Fruit fly (Drosophila melanogaster) whole organism, embryonic: ENCODE results near the gene Pp2A-29B.

ENCODE experiments used
- B-H1 ChIP-seq: fragments of 200-800 bp; sonication (Bioruptor generic); IDR thresholded peaks from 3 replicates; pipeline ENCODE4 v1.3.6; 2022; ENCODE audit warnings: missing biosample characterization, missing genetic modification characterization
- Bteb2 ChIP-seq: fragments of 200-800 bp; sonication (Bioruptor generic); optimal IDR thresholded peaks from 2 replicates; lab custom pipeline; 2016; ENCODE audit warnings: missing biosample characterization, missing genetic modification characterization
- C15 ChIP-seq: fragments of 200-800 bp; sonication (Bioruptor generic); IDR thresholded peaks from 3 replicates; pipeline ENCODE4 v1.3.6; 2022; ENCODE audit warnings: missing biosample characterization, missing genetic modification characterization
- CG10267 ChIP-seq: fragments of 200-800 bp; sonication (Bioruptor generic); optimal IDR thresholded peaks from 2 replicates; lab custom pipeline; 2018; ENCODE audit warnings: missing biosample characterization, mild to moderate bottlenecking, missing genetic modification characterization, moderate library complexity
- CG11093 ChIP-seq: fragments of 200-800 bp; sonication (Bioruptor generic); IDR thresholded peaks from 3 replicates; pipeline ENCODE4 v1.3.6; 2022; ENCODE audit warnings: missing biosample characterization, missing genetic modification characterization
- CG15696 ChIP-seq: fragments of 200-800 bp; sonication (Bioruptor generic); optimal IDR thresholded peaks from 2 replicates; lab custom pipeline; 2019; ENCODE audit warnings: missing biosample characterization, mild to moderate bottlenecking, missing genetic modification characterization, moderate library complexity
- CG17359 ChIP-seq: fragments of 200-800 bp; sonication (Bioruptor generic); optimal IDR thresholded peaks from 3 replicates; lab custom pipeline; 2018; ENCODE audit warnings: missing biosample characterization, mild to moderate bottlenecking, missing genetic modification characterization, moderate library complexity
- CG2120 ChIP-seq: fragments of 200-800 bp; sonication (Bioruptor generic); optimal IDR thresholded peaks from 3 replicates; lab custom pipeline; 2016; ENCODE audit warnings: missing biosample characterization, missing genetic modification characterization
- CG2202 ChIP-seq: fragments of 200-800 bp; sonication (Bioruptor generic); optimal IDR thresholded peaks from 2 replicates; lab custom pipeline; 2018; ENCODE audit warnings: missing biosample characterization, mild to moderate bottlenecking, missing genetic modification characterization
- CG5180 ChIP-seq: fragments of 200-800 bp; sonication (Bioruptor generic); optimal IDR thresholded peaks from 3 replicates; lab custom pipeline; 2017; ENCODE audit warnings: missing biosample characterization, missing genetic modification characterization, mild to moderate bottlenecking, moderate library complexity, missing genetic modification reagents
- CG5953 ChIP-seq: fragments of 200-800 bp; sonication (Bioruptor generic); IDR thresholded peaks from 2 replicates; pipeline ENCODE4 v1.3.6; 2022; ENCODE audit warnings: missing biosample characterization, missing genetic modification characterization
- CG8924 ChIP-seq: fragments of 200-800 bp; optimal IDR thresholded peaks from 3 replicates; lab custom pipeline; 2019; ENCODE audit warnings: missing biosample characterization, mild to moderate bottlenecking, missing genetic modification characterization, moderate library complexity
- CG9215 ChIP-seq: fragments of 200-800 bp; sonication (Bioruptor generic); IDR thresholded peaks from 2 replicates; pipeline ENCODE4 v1.3.6; 2022; ENCODE audit warnings: missing biosample characterization, missing genetic modification characterization
- CG9437 ChIP-seq: fragments of 200-800 bp; sonication (Bioruptor generic); optimal IDR thresholded peaks from 2 replicates; lab custom pipeline; 2018; ENCODE audit warnings: missing biosample characterization, mild to moderate bottlenecking, missing genetic modification characterization
- CG9932 ChIP-seq: fragments of 200-800 bp; sonication (Bioruptor generic); IDR thresholded peaks from 2 replicates; pipeline ENCODE4 v1.3.6; 2022; ENCODE audit warnings: missing biosample characterization, missing genetic modification characterization
- Camta ChIP-seq: fragments of 200-800 bp; sonication (Bioruptor generic); optimal IDR thresholded peaks from 2 replicates; lab custom pipeline; 2016; ENCODE audit warnings: missing biosample characterization, missing genetic modification characterization
- D ChIP-seq, 2 experiments: fragments of 200-800 bp in 1 of 2; fragments of >200 bp in 1 of 2; sonication (Bioruptor generic) in 1 of 2; optimal IDR thresholded peaks; 2 replicates in 1 of 2; 3 replicates in 1 of 2; lab custom pipeline; 2017; ENCODE audit warnings: mild to moderate bottlenecking in 1 of 2, missing biosample characterization in 1 of 2, missing genetic modification characterization in 1 of 2, missing genetic modification reagents in 1 of 2
- Dip2 ChIP-seq: fragments of 200-800 bp; sonication (Bioruptor generic); IDR thresholded peaks from 2 replicates; pipeline ENCODE4 v1.3.6; 2022; ENCODE audit warnings: missing biosample characterization, missing genetic modification characterization
- E2f1 ChIP-seq: fragments of 200-800 bp; sonication (Bioruptor generic); IDR thresholded peaks from 2 replicates; pipeline ENCODE4 v1.3.6; 2022; ENCODE audit warnings: missing biosample characterization, missing genetic modification characterization
- ERR ChIP-seq: fragments of 200-800 bp; sonication (Bioruptor generic); optimal IDR thresholded peaks from 2 replicates; lab custom pipeline; 2016; ENCODE audit warnings: missing biosample characterization, missing genetic modification characterization
- Ets65A ChIP-seq: fragments of 200-800 bp; sonication (Bioruptor generic); peaks from one replicate; lab custom pipeline; 2016; ENCODE audit warnings: missing biosample characterization, missing genetic modification characterization
- H15 ChIP-seq: fragments of 200-800 bp; sonication (Bioruptor generic); IDR thresholded peaks from 3 replicates; pipeline ENCODE4 v1.3.6; 2022; ENCODE audit warnings: missing biosample characterization, missing genetic modification characterization
- HLHmδ ChIP-seq: fragments of 200-800 bp; sonication (Bioruptor generic); optimal IDR thresholded peaks from 2 replicates; lab custom pipeline; 2018; ENCODE audit warnings: missing biosample characterization, mild to moderate bottlenecking, missing genetic modification characterization, moderate library complexity
- Lim3 ChIP-seq: fragments of 200-800 bp; sonication (Bioruptor generic); IDR thresholded peaks from 2 replicates; pipeline ENCODE4 v1.3.6; 2022; ENCODE audit warnings: missing biosample characterization, missing genetic modification characterization
- Poxn ChIP-seq: fragments of 200-800 bp; sonication (Bioruptor generic); IDR thresholded peaks from 2 replicates; pipeline ENCODE4 v1.3.6; 2022; ENCODE audit warnings: missing biosample characterization, missing genetic modification characterization
- Sry-δ ChIP-seq: fragments of 200-800 bp; sonication (Bioruptor generic); optimal IDR thresholded peaks from 2 replicates; lab custom pipeline; 2016; ENCODE audit warnings: missing biosample characterization, missing genetic modification characterization
- amos ChIP-seq: fragments of 200-800 bp; sonication (Bioruptor generic); IDR thresholded peaks from 2 replicates; pipeline ENCODE4 v1.3.6; 2022; ENCODE audit warnings: missing biosample characterization, missing genetic modification characterization; ENCODE audit not compliant: partially characterized antibody
- cg ChIP-seq: fragments of 200-800 bp; sonication (Bioruptor generic); optimal IDR thresholded peaks from 3 replicates; lab custom pipeline; 2019; ENCODE audit warnings: missing biosample characterization, mild to moderate bottlenecking, missing genetic modification characterization, moderate library complexity
- ci ChIP-seq: fragments of 200-800 bp; sonication (Bioruptor generic); IDR thresholded peaks from 3 replicates; pipeline ENCODE4 v1.3.6; 2022; ENCODE audit warnings: missing biosample characterization, missing genetic modification characterization
- dpn ChIP-seq, 2 experiments: fragments of 200-800 bp; sonication (Bioruptor generic); optimal IDR thresholded peaks; 3 replicates each; lab custom pipeline; 2016; ENCODE audit warnings: missing biosample characterization in 2 of 2, missing genetic modification characterization in 2 of 2
- gsb-n ChIP-seq: fragments of 200-800 bp; sonication (Bioruptor generic); optimal IDR thresholded peaks from 3 replicates; lab custom pipeline; 2018; ENCODE audit warnings: missing biosample characterization, mild to moderate bottlenecking, missing genetic modification characterization
- h ChIP-seq: fragments of >200 bp; optimal IDR thresholded peaks from 2 replicates; lab custom pipeline; 2017
- hbn ChIP-seq: fragments of 200-800 bp; sonication (Bioruptor generic); IDR thresholded peaks from 2 replicates; pipeline ENCODE4 v1.3.6; 2022; ENCODE audit warnings: missing biosample characterization, missing genetic modification characterization; ENCODE audit not compliant: partially characterized antibody
- ken ChIP-seq: fragments of 200-800 bp; sonication (Bioruptor generic); IDR thresholded peaks from 3 replicates; pipeline ENCODE4 v1.3.6; 2022; ENCODE audit warnings: missing biosample characterization, missing genetic modification characterization
- lov ChIP-seq, 2 experiments: fragments of 200-800 bp in 1 of 2; fragments of >200 bp in 1 of 2; sonication (Bioruptor generic) in 1 of 2; IDR thresholded peaks in 1 of 2; optimal IDR thresholded peaks in 1 of 2; 2 replicates in 1 of 2; 3 replicates in 1 of 2; pipeline versions ENCODE4 v1.3.6 to Lab custom; 2017 to 2022; ENCODE audit warnings: missing biosample characterization in 1 of 2, missing genetic modification characterization in 1 of 2
- mirr ChIP-seq: fragments of 200-800 bp; sonication (Bioruptor generic); optimal IDR thresholded peaks from 3 replicates; lab custom pipeline; 2018; ENCODE audit warnings: missing biosample characterization, mild to moderate bottlenecking, missing genetic modification characterization
- mld ChIP-seq: fragments of 200-800 bp; sonication (Bioruptor generic); IDR thresholded peaks from 3 replicates; pipeline ENCODE4 v1.3.6; 2022; ENCODE audit warnings: missing biosample characterization, missing genetic modification characterization; ENCODE audit not compliant: partially characterized antibody
- nerfin-1 ChIP-seq: fragments of 200-800 bp; sonication (Bioruptor generic); optimal IDR thresholded peaks from 3 replicates; lab custom pipeline; 2019; ENCODE audit warnings: missing biosample characterization, mild to moderate bottlenecking, missing genetic modification characterization, moderate library complexity
- onecut ChIP-seq: fragments of 200-800 bp; sonication (Bioruptor generic); IDR thresholded peaks from 2 replicates; pipeline ENCODE4 v1.3.6; 2022; ENCODE audit warnings: missing biosample characterization, missing genetic modification characterization
- pho ChIP-seq: fragments of 200-800 bp; sonication (Bioruptor generic); optimal IDR thresholded peaks from 2 replicates; lab custom pipeline; 2016; ENCODE audit warnings: missing biosample characterization, missing genetic modification characterization
- prd ChIP-seq, 3 experiments: fragments of >200 bp in 2 of 3; fragments of 200-800 bp in 1 of 3; sonication (Bioruptor generic) in 1 of 3; optimal IDR thresholded peaks in 2 of 3; IDR thresholded peaks in 1 of 3; 2 replicates in 2 of 3; 3 replicates in 1 of 3; pipeline versions ENCODE4 v1.3.6 to Lab custom; 2017 to 2022; ENCODE audit warnings: missing biosample characterization in 1 of 3, missing genetic modification characterization in 1 of 3
- psq ChIP-seq: fragments of 200-800 bp; sonication (Bioruptor generic); optimal IDR thresholded peaks from 2 replicates; lab custom pipeline; 2017; ENCODE audit warnings: missing biosample characterization, missing genetic modification characterization
- ranshi ChIP-seq: fragments of 200-800 bp; sonication (Bioruptor generic); IDR thresholded peaks from 2 replicates; pipeline ENCODE4 v1.3.6; 2022; ENCODE audit warnings: missing biosample characterization, missing genetic modification characterization
- schlank ChIP-seq: fragments of 200-800 bp; sonication (Bioruptor generic); optimal IDR thresholded peaks from 2 replicates; lab custom pipeline; 2018; ENCODE audit warnings: missing biosample characterization, mild to moderate bottlenecking, missing genetic modification characterization
- sob ChIP-seq: fragments of 200-800 bp; sonication (Bioruptor generic); IDR thresholded peaks from 2 replicates; pipeline ENCODE4 v1.3.6; 2022; ENCODE audit warnings: missing biosample characterization, missing genetic modification characterization
- tin ChIP-seq: fragments of 200-800 bp; sonication (Bioruptor generic); optimal IDR thresholded peaks from 3 replicates; lab custom pipeline; 2016; ENCODE audit warnings: missing biosample characterization, missing genetic modification characterization
- unpg ChIP-seq: fragments of 200-800 bp; sonication (Bioruptor generic); optimal IDR thresholded peaks from 3 replicates; lab custom pipeline; 2018; ENCODE audit warnings: missing biosample characterization, mild to moderate bottlenecking, missing genetic modification characterization, moderate library complexity
- usp ChIP-seq: fragments of >200 bp; optimal IDR thresholded peaks from 2 replicates; lab custom pipeline; 2017; ENCODE audit warnings: missing biosample characterization, missing genetic modification characterization
- zf30C ChIP-seq: fragments of 200-800 bp; sonication (Bioruptor generic); optimal IDR thresholded peaks from 3 replicates; lab custom pipeline; 2018; ENCODE audit warnings: missing biosample characterization, mild to moderate bottlenecking, missing genetic modification characterization

The Pp2A-29B gene

DNA sequence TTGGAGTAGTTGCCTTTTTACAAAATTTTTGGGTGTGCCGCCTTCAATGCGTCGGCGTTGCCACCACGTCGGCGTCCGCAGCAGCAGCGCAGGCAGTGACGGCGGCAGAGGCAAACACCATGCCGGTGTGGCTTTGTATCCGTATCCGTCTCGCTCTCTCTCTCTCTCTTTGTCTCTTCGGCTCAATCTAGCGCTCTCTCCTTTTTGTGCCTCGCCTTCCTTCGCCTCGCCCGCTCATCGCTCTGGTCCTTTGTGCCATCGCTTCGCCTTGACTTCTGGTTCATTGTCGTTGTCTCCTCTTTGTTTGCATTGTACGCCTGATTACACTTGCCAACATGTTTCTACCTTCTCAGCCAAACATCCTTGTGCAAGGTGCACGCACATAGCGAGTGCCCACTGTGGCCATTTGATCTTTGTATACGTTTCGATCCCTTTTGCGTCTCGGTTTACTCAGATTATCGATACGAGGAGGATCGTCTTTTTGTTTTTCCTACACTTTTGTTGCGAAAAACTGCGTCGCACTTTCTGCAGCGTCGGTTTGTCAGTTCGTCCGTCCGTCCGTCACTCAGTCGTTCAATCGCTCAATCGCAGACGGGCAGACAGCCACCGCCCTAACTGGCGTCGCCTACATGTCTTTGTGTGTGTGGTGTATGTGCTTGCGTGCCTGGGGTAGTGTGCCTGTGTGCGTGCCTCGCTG is 50.7 kb downstream of the Pp2A-29B start (continued):
- peak; percentile 69 for TF ChIP-seq psq (GFP tag; lab: Kevin White, UChicago)
- 0 out of 2 replicates have a peak, but pooled peaks have one; percentile 17 for TF ChIP-seq amos (GFP tag; lab: Robert Waterston, UW)
- peak; percentile 29; the same call in 1 of the 3 replicates for TF ChIP-seq ci (GFP tag; lab: Robert Waterston, UW)
- TF ChIP-seq CG2120 (GFP tag; lab: Kevin White, UChicago), result peak; percentile 34
- no peak for TF ChIP-seq Sry-δ (GFP tag; lab: Kevin White, UChicago)
- TF ChIP-seq Poxn (GFP tag; lab: Robert Waterston, UW), result no peak
- TF ChIP-seq CG9437 (GFP tag; lab: Kevin White, UChicago), result no peak
- no peak for TF ChIP-seq ERR (GFP tag; lab: Kevin White, UChicago)
- no peak for TF ChIP-seq B-H1 (GFP tag; lab: Robert Waterston, UW)
- TF ChIP-seq dpn (GFP tag; optimal IDR thresholded peaks at IDR 0.05; lab: Kevin White, UChicago), result peak in 1 of 2 experiments; percentile 1
- TF ChIP-seq sob (GFP tag; lab: Robert Waterston, UW), result no peak
- no peak for TF ChIP-seq C15 (GFP tag; lab: Robert Waterston, UW)
- peak; percentile 58 for TF ChIP-seq HLHmδ (GFP tag; lab: Kevin White, UChicago)
- TF ChIP-seq E2f1 (GFP tag; lab: Robert Waterston, UW), result no peak
- TF ChIP-seq CG2202 (tag; lab: Kevin White, UChicago), result no peak
- TF ChIP-seq prd (optimal IDR thresholded peaks at IDR 0.05; lab: Kevin White, UChicago), result no peak
- no peak for TF ChIP-seq prd (GFP tag; IDR thresholded peaks at IDR 0.05; lab: Robert Waterston, UW)
- no peak for TF ChIP-seq CG17359
- peak; percentile 31; the same call in 1 of the 2 replicates for TF ChIP-seq CG9932 (GFP tag; lab: Robert Waterston, UW)
- peak; percentile 32 for TF ChIP-seq CG15696 (tag; lab: Kevin White, UChicago)
- no peak for TF ChIP-seq H15 (GFP tag; lab: Robert Waterston, UW)
- peak; percentile 99 for TF ChIP-seq D (optimal IDR thresholded peaks at IDR 0.05; lab: Kevin White, UChicago)
- peak; percentile 23 for TF ChIP-seq D (GFP tag; optimal IDR thresholded peaks at IDR 0.05; lab: Kevin White, UChicago)
- TF ChIP-seq hbn, result 0 out of 2 replicates have a peak, but pooled peaks have one; percentile 15
- TF ChIP-seq CG5953, result no peak
- TF ChIP-seq CG10267 (tag; lab: Kevin White, UChicago), result no peak
- TF ChIP-seq CG9215 (GFP tag; lab: Robert Waterston, UW), result no peak
- TF ChIP-seq usp, result no peak
- TF ChIP-seq onecut (GFP tag; lab: Robert Waterston, UW), result no peak
- TF ChIP-seq h (lab: Kevin White, UChicago), result no peak
- TF ChIP-seq CG11093 (GFP tag; lab: Robert Waterston, UW), result no peak
- TF ChIP-seq lov (optimal IDR thresholded peaks at IDR 0.05; lab: Kevin White, UChicago), result peak; percentile 96
- TF ChIP-seq lov (GFP tag; IDR thresholded peaks at IDR 0.05; lab: Robert Waterston, UW), result no peak
- TF ChIP-seq Ets65A (GFP tag; lab: Kevin White, UChicago), result peak; percentile 62
- no peak for TF ChIP-seq gsb-n (tag; lab: Kevin White, UChicago)
- no peak for TF ChIP-seq zf30C
- TF ChIP-seq Bteb2, result no peak
- TF ChIP-seq nerfin-1 (tag; lab: Kevin White, UChicago), result peak; percentile 2
- no peak for TF ChIP-seq ranshi (GFP tag; lab: Robert Waterston, UW)
- no peak for TF ChIP-seq mirr
- TF ChIP-seq Dip2 (GFP tag; lab: Robert Waterston, UW), result no peak
- no peak for TF ChIP-seq Camta (GFP tag; lab: Kevin White, UChicago)
- no peak for TF ChIP-seq ken (GFP tag; lab: Robert Waterston, UW)
- TF ChIP-seq unpg, result no peak
- TF ChIP-seq tin (GFP tag; lab: Kevin White, UChicago), result peak; percentile 5
- TF ChIP-seq schlank (tag; lab: Kevin White, UChicago), result no peak
- TF ChIP-seq Lim3 (GFP tag; lab: Robert Waterston, UW), result no peak
- TF ChIP-seq cg, result peak; percentile 68
- TF ChIP-seq CG5180, result no peak
- no peak for TF ChIP-seq CG8924 (tag; lab: Kevin White, UChicago)
- TF ChIP-seq mld, result no peak
- TF ChIP-seq pho (GFP tag; lab: Kevin White, UChicago), result no peak
